Worm (Caenorhabditis elegans): ENCODE data around the gene hsp-43.

DNA sequence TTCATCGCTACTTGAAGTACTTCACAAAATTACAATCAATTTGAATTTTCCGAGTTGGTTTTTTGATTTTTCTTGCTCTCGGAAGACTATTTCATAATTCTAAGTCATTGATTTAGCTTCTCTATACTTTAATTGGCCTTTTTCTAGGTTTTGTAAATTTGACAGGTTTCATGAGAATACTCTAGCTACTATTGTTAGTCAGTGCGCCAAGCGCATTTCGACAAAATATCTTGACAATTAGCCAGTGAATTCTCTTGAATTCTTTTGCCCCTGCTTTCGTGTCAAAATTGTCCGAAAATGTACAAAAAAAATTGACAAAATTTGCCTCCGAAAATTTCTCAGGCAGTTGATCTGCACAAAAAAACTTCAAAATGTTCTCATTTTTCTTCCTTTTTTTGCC, 17.8 kb upstream of the hsp-43 start:
- peak; percentile 17 for TF ChIP-seq ceh-88 (GFP tag; IDR thresholded peaks at IDR 0.05)
- TF ChIP-seq lsy-2 (tag; optimal IDR thresholded peaks at IDR 0.05) = no peak
- no peak for TF ChIP-seq fos-1 (tag; optimal IDR thresholded peaks at IDR 0.05)
- TF ChIP-seq nhr-28 (tag; optimal IDR thresholded peaks at IDR 0.05) = no peak

Measured in whole organism, L1 larva.